Worm (Caenorhabditis elegans) whole organism, midembryonic: ENCODE measurements around the gene F43D2.7.

Experiments
- T22C8.4 ChIP-seq: fragments of 200-800 bp; sonication (Bioruptor generic); IDR thresholded peaks from 2 replicates; pipeline ENCODE4 v1.3.6; 2022; ENCODE audit warnings: missing genetic modification characterization, missing compliant biosample characterization
- cog-1 ChIP-seq: sonication (generic microtip); optimal IDR thresholded peaks from 2 replicates; lab custom pipeline; 2016; ENCODE audit warnings: missing genetic modification characterization, missing compliant biosample characterization
- flt-1 ChIP-seq: fragments of 200-800 bp; sonication (Bioruptor generic); IDR thresholded peaks from 2 replicates; pipeline ENCODE4 v1.3.6; 2022; ENCODE audit warnings: missing genetic modification characterization, missing compliant biosample characterization
- klf-2 ChIP-seq: fragments of 200-800 bp; sonication (Bioruptor generic); conservative IDR thresholded peaks from 2 replicates; pipeline ENCODE4 v1.3.6; 2022; ENCODE audit warnings: missing genetic modification reagents, missing genetic modification characterization, missing compliant biosample characterization
- med-1 ChIP-seq: sonication (generic microtip); optimal IDR thresholded peaks from 2 replicates; lab custom pipeline; 2017; ENCODE audit warnings: missing genetic modification characterization, mild to moderate bottlenecking, missing compliant biosample characterization, antibody characterized with exemption, missing genetic modification reagents; ENCODE audit not compliant: insufficient read depth
- ref-1 ChIP-seq: fragments of 200-800 bp; sonication (Bioruptor generic); conservative IDR thresholded peaks from 2 replicates; pipeline ENCODE4 v1.3.6; 2022; ENCODE audit warnings: missing genetic modification reagents, missing genetic modification characterization, missing compliant biosample characterization
- tab-1 ChIP-seq: fragments of 200-800 bp; sonication (Bioruptor generic); IDR thresholded peaks from 2 replicates; pipeline ENCODE4 v1.3.6; 2022; ENCODE audit warnings: missing genetic modification characterization, missing compliant biosample characterization
- ztf-23 ChIP-seq: fragments of 200-800 bp; sonication (Bioruptor generic); IDR thresholded peaks from 2 replicates; pipeline ENCODE4 v1.3.6; 2022; ENCODE audit warnings: missing genetic modification reagents, missing genetic modification characterization, missing compliant biosample characterization
- ztf-29 ChIP-seq: fragments of 200-800 bp; sonication (Bioruptor generic); IDR thresholded peaks from 2 replicates; pipeline ENCODE4 v1.3.6; 2022; ENCODE audit warnings: missing genetic modification reagents, missing genetic modification characterization, missing compliant biosample characterization

The F43D2.7 gene

ce11 chrV:14684359-14685312 is 44.7 kb upstream of the F43D2.7 start, which contains the start of gene hsp-90:
TSS of gene hsp-90 (plus strand) at chrV:14684918.
- no peak for TF ChIP-seq klf-2 (GFP tag; lab: Robert Waterston, UW)
- TF ChIP-seq cog-1 (tag; lab: Kevin White, UChicago) = no peak
- TF ChIP-seq T22C8.4 (GFP tag; lab: Robert Waterston, UW) = no peak
- no peak for TF ChIP-seq ztf-29 (GFP tag; lab: Robert Waterston, UW)
- TF ChIP-seq flt-1 (GFP tag; lab: Robert Waterston, UW) = no peak
- TF ChIP-seq med-1 (GFP tag; lab: Kevin White, UChicago) = no peak
- no peak for TF ChIP-seq tab-1 (GFP tag; lab: Robert Waterston, UW)
- TF ChIP-seq ztf-23 (GFP tag; lab: Robert Waterston, UW) = no peak

- TF ChIP-seq med-1 (GFP tag; lab: Kevin White, UChicago) = no peak
- no peak for TF ChIP-seq cog-1 (tag; lab: Kevin White, UChicago)
- TF ChIP-seq flt-1 (GFP tag; lab: Robert Waterston, UW) = no peak
- no peak for TF ChIP-seq T22C8.4 (GFP tag; lab: Robert Waterston, UW)
- TF ChIP-seq tab-1 (GFP tag; lab: Robert Waterston, UW) = no peak
- TF ChIP-seq ztf-23 (GFP tag; lab: Robert Waterston, UW) = no peak
- TF ChIP-seq ref-1 (GFP tag; lab: Robert Waterston, UW) = no peak
- TF ChIP-seq ztf-29 (GFP tag; lab: Robert Waterston, UW) = no peak
- no peak for TF ChIP-seq klf-2 (GFP tag; lab: Robert Waterston, UW)
These were observed 44.0 kb upstream of the F43D2.7 start for ce11 chrV:14683926-14684325.

DNA sequence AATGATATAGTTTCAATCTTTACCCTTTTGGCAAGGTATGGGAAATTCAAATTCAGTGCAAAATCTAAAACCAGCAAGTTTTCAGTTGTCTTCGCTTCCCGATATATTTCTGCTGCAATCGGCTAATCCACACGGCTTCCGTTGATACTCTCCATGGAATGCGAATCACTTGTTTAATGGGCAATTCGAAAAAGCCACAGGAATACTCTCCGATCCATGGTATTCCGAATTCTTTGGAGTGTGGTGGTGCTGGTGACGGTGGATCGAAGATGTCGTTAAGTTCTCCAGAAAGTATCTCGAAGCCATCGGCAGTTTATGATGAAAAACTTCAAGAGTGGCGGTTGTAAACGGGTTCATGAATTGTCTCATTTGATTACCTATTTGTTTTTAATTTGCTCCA is 43.3 kb upstream of the F43D2.7 start:
- TF ChIP-seq ztf-23 (GFP tag; lab: Robert Waterston, UW) (no peak), flt-1 (GFP tag; lab: Robert Waterston, UW) (no peak), tab-1 (GFP tag; lab: Robert Waterston, UW) (no peak), ztf-29 (GFP tag; lab: Robert Waterston, UW) (no peak), klf-2 (GFP tag; lab: Robert Waterston, UW) (no peak), med-1 (GFP tag; lab: Kevin White, UChicago) (no peak), ref-1 (GFP tag; lab: Robert Waterston, UW) (no peak), cog-1 (tag; lab: Kevin White, UChicago) (no peak), T22C8.4 (GFP tag; lab: Robert Waterston, UW) (no peak)

DNA sequence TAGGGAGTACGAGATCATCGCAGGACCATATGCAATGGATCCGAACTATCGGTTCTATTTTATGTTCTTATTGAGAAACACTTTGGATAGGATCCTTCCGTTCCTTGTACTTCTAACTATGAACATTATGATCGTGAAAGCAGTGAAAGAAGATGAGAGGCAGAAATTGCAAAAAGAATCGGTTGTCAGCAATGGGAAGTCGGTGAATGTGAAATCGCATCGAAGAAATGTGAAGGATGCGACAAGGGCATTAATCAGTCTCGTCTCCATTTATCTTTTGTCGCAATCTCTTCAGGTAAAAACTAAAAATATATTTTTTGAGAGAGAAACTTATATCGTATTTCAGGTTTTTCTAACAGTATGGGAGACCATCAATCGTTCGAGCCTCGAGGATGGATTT is 42.9 kb upstream of the F43D2.7 start:
- TF ChIP-seq med-1 (GFP tag; lab: Kevin White, UChicago) (no peak), tab-1 (GFP tag; lab: Robert Waterston, UW) (no peak), flt-1 (GFP tag; lab: Robert Waterston, UW) (no peak)

DNA sequence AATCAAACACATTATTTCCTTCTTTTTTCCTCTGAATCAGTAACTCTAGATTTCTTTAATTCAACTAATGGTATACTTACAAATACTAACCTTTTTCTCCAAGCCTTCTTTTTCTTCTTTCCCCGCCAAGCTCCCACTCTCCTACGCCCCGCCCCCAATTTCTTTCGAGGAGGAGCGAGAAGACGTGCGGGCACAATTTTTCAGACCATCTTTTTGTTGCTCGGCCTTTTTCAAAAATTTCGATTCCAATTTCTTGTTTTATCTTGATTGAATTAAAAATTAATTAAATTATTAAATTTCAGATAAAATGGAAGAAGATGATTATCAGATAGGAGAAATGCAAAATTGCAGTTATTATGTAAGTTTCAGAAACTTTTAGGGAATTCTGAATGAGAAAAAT is 40.0 kb upstream of the F43D2.7 start, which contains the start of gene C47E8.3:
TSS of gene C47E8.3 (plus strand) at position 301 of the 400 bp plus-strand sequence.
- TF ChIP-seq ztf-29 (GFP tag; lab: Robert Waterston, UW) = no peak
- no peak for TF ChIP-seq T22C8.4 (GFP tag; lab: Robert Waterston, UW)
- TF ChIP-seq klf-2 (GFP tag; lab: Robert Waterston, UW) = no peak
- TF ChIP-seq cog-1 (tag; lab: Kevin White, UChicago) = no peak
- TF ChIP-seq flt-1 (GFP tag; lab: Robert Waterston, UW) = no peak
- TF ChIP-seq med-1 (GFP tag; lab: Kevin White, UChicago) = no peak

ce11 chrV:14678298-14678697 is 38.3 kb upstream of the F43D2.7 start:
- TF ChIP-seq ztf-29 (GFP tag; lab: Robert Waterston, UW) = no peak
- no peak for TF ChIP-seq T22C8.4 (GFP tag; lab: Robert Waterston, UW)
- no peak for TF ChIP-seq klf-2 (GFP tag; lab: Robert Waterston, UW)
- TF ChIP-seq flt-1 (GFP tag; lab: Robert Waterston, UW) = no peak
- TF ChIP-seq ztf-23 (GFP tag; lab: Robert Waterston, UW) = no peak
- TF ChIP-seq med-1 (GFP tag; lab: Kevin White, UChicago) = no peak
- no peak for TF ChIP-seq cog-1 (tag; lab: Kevin White, UChicago)
- no peak for TF ChIP-seq tab-1 (GFP tag; lab: Robert Waterston, UW)

ce11 chrV:14665728-14666127 is 25.8 kb upstream of the F43D2.7 start, which contains the start of gene C47E8.1:
TSS of gene C47E8.1 (plus strand) at chrV:14666028.
- TF ChIP-seq tab-1 (GFP tag; lab: Robert Waterston, UW) (no peak), med-1 (GFP tag; lab: Kevin White, UChicago) (no peak), klf-2 (GFP tag; lab: Robert Waterston, UW) (no peak), flt-1 (GFP tag; lab: Robert Waterston, UW) (no peak), ref-1 (GFP tag; lab: Robert Waterston, UW) (no peak), T22C8.4 (GFP tag; lab: Robert Waterston, UW) (no peak), cog-1 (tag; lab: Kevin White, UChicago) (no peak), ztf-23 (GFP tag; lab: Robert Waterston, UW) (no peak), ztf-29 (GFP tag; lab: Robert Waterston, UW) (no peak)

- no peak for TF ChIP-seq cog-1 (tag; lab: Kevin White, UChicago)
- TF ChIP-seq tab-1 (GFP tag; lab: Robert Waterston, UW) = no peak
- TF ChIP-seq flt-1 (GFP tag; lab: Robert Waterston, UW) = no peak
- TF ChIP-seq ref-1 (GFP tag; lab: Robert Waterston, UW) = no peak
These were observed 23.0 kb upstream of the F43D2.7 start, which contains the start of gene C47E8.9 for ce11 chrV:14663006-14663405. TSS of gene C47E8.9 (plus strand) at chrV:14663306.
